Worm (Caenorhabditis elegans) whole organism, L3 larva: ENCODE measurements around the gene hip-1.

Source experiments
- ceh-82 ChIP-seq: fragments of 150-350 bp; optimal IDR thresholded peaks from 2 replicates; lab custom pipeline; 2014; ENCODE audit warnings: missing biosample characterization, missing genetic modification characterization
- nhr-237 ChIP-seq: fragments of 150-350 bp; optimal IDR thresholded peaks from 2 replicates; lab custom pipeline; 2014; ENCODE audit warnings: missing biosample characterization, missing genetic modification characterization
- nhr-28 ChIP-seq: fragments of 150-350 bp; optimal IDR thresholded peaks from 2 replicates; lab custom pipeline; 2014; ENCODE audit warnings: missing biosample characterization, missing genetic modification characterization
- tbx-2 ChIP-seq: sonication (generic microtip); optimal IDR thresholded peaks from 2 replicates; lab custom pipeline; 2016; ENCODE audit warnings: mild to moderate bottlenecking, missing genetic modification characterization, missing compliant biosample characterization
- unc-62 ChIP-seq: fragments of 150-350 bp; sonication (generic microtip); optimal IDR thresholded peaks from 4 replicates; lab custom pipeline; 2014; ENCODE audit warnings: missing biosample characterization, missing genetic modification reagents, missing genetic modification characterization

ce11 chrIII:13614751-13615150 lies 7.5 kb downstream of the hip-1 start:
- TF ChIP-seq tbx-2 (tag; lab: Kevin White, UChicago), result no peak
- TF ChIP-seq nhr-28 (tag; lab: Kevin White, UChicago), result no peak
- TF ChIP-seq ceh-82 (tag; lab: Kevin White, UChicago), result no peak
- no peak for TF ChIP-seq unc-62 (GFP tag; lab: Kevin White, UChicago)
- no peak for TF ChIP-seq nhr-237 (tag; lab: Kevin White, UChicago)
